Fruit fly (Drosophila melanogaster) whole organism, adult: ENCODE results near the gene SNF4Agamma.

Source experiments
- CG12768 ChIP-seq: fragments of 200-800 bp; sonication (Bioruptor generic); optimal IDR thresholded peaks from 2 replicates; lab custom pipeline; 2017; ENCODE audit warnings: missing biosample characterization, missing genetic modification characterization, mild to moderate bottlenecking, moderate library complexity, missing genetic modification reagents
- CG14711 ChIP-seq: fragments of 200-800 bp; sonication (Bioruptor generic); optimal IDR thresholded peaks from 2 replicates; lab custom pipeline; 2018; ENCODE audit warnings: missing biosample characterization, mild to moderate bottlenecking, missing genetic modification characterization, moderate library complexity
- CG1620 ChIP-seq: fragments of 200-800 bp; sonication (Bioruptor generic); optimal IDR thresholded peaks from 2 replicates; lab custom pipeline; 2016; ENCODE audit warnings: missing biosample characterization, missing genetic modification characterization
- CG5204 ChIP-seq: fragments of 200-800 bp; sonication (Bioruptor generic); optimal IDR thresholded peaks from 2 replicates; lab custom pipeline; 2016; ENCODE audit warnings: missing biosample characterization, missing genetic modification characterization
- CG7045 ChIP-seq: fragments of 200-800 bp; sonication (Bioruptor generic); optimal IDR thresholded peaks from 2 replicates; lab custom pipeline; 2017; ENCODE audit warnings: missing biosample characterization, mild to moderate bottlenecking, missing genetic modification characterization
- Crg-1 ChIP-seq: fragments of 200-800 bp; sonication (Bioruptor generic); optimal IDR thresholded peaks from 2 replicates; lab custom pipeline; 2016; ENCODE audit warnings: missing biosample characterization, missing genetic modification characterization
- kay ChIP-seq: fragments of 200-800 bp; sonication (Bioruptor generic); peaks from one replicate; lab custom pipeline; 2016; ENCODE audit warnings: missing biosample characterization, missing genetic modification characterization, borderline replicate concordance
- ovo ChIP-seq: fragments of 200-800 bp; sonication (Bioruptor generic); optimal IDR thresholded peaks from 2 replicates; lab custom pipeline; 2016; ENCODE audit warnings: missing biosample characterization, missing genetic modification characterization
- tj ChIP-seq: fragments of 200-800 bp; sonication (Bioruptor generic); optimal IDR thresholded peaks from 3 replicates; lab custom pipeline; 2017; ENCODE audit warnings: missing biosample characterization, mild to moderate bottlenecking, missing genetic modification characterization, moderate library complexity
- toe ChIP-seq: fragments of 200-800 bp; sonication (Bioruptor generic); optimal IDR thresholded peaks from 2 replicates; lab custom pipeline; 2016; ENCODE audit warnings: missing biosample characterization, missing genetic modification characterization

- TF ChIP-seq Crg-1 = no peak
- TF ChIP-seq tj = no peak
- no peak for TF ChIP-seq ovo (GFP tag; lab: Kevin White, UChicago)
- TF ChIP-seq CG1620 (GFP tag; lab: Kevin White, UChicago) = no peak
- no peak for TF ChIP-seq CG12768 (GFP tag; lab: Kevin White, UChicago)
- no peak for TF ChIP-seq CG14711 (tag; lab: Kevin White, UChicago)
- TF ChIP-seq CG7045 (GFP tag; lab: Kevin White, UChicago) = no peak
- no peak for TF ChIP-seq kay (GFP tag; lab: Kevin White, UChicago)
- TF ChIP-seq CG5204 (GFP tag; lab: Kevin White, UChicago) = no peak
- no peak for TF ChIP-seq toe (GFP tag; lab: Kevin White, UChicago)
These were observed 13.6 kb downstream of the SNF4Agamma start for dm6 chr3R:21154130-21154529.
